Fruit fly (Drosophila melanogaster) S2 (cell line): Measurements from ENCODE around the gene GMF.

ENCODE experiments used
- CG8478 ChIP-seq: fragments of >200 bp; optimal IDR thresholded peaks from 2 replicates; lab custom pipeline; 2018
- CTCF ChIP-seq, 2 experiments: fragments of >200 bp; optimal IDR thresholded peaks; 2 replicates each; lab custom pipeline; 2018

dm6 chr2L:16288393-16288731, 14.4 kb downstream of the GMF start:
- TF ChIP-seq CTCF (optimal IDR thresholded peaks at IDR 0.05; lab: Kevin White, UChicago) (no peak), CG8478 (lab: Kevin White, UChicago) (no peak)
